Fruit fly (Drosophila melanogaster): Measurements from ENCODE around the gene RluA-2.
A peak's percentile ranks its signal among the peaks of the same experiment; 100 is the strongest.

Gene RluA-2

DNA sequence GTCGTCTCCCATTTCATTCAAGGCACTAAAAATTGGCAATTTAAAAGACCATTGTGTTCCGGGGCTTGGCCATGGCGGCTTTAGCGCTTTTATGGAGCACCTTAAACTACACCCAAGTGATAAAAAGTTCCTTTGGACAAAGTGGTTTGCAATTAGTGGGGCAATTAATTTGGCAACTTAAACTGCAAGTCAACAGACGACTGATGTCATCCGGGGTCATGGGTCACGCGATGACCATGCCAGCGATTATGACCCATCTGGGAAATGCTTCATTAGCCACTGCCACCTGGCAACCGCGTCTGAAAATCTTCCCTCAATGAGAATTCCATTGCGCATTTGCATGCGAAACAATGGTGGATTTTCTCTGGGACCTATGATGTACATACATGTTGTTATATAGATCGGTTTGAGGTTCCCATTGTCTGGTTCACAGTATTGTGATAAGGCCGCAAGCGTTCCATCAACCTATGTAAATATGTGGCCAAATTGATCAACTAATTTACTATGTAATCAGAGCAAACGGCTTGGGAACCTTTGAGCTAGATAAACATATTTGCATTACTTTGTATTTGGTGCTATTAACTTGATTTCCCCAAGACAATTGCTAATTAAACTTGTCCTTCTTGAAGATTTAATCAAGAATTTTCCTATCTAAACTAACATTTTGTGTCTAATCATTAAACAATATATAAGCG, 20.4 kb downstream of the RluA-2 start:
- no peak for TF ChIP-seq Mrtf (GFP tag; IDR thresholded peaks at IDR 0.05)
- no peak for TF ChIP-seq odd (GFP tag; optimal IDR thresholded peaks at IDR 0.05)
- TF ChIP-seq CG10366 (GFP tag; IDR thresholded peaks at IDR 0.05): no peak
- TF ChIP-seq ato (GFP tag; IDR thresholded peaks at IDR 0.05; ENCODE audit: partially characterized antibody): no peak
- peak; percentile 3 for TF ChIP-seq CG8359 (GFP tag; optimal IDR thresholded peaks at IDR 0.05; ENCODE audit: borderline replicate concordance)
- peak; percentile 23 for TF ChIP-seq CG8089 (GFP tag; optimal IDR thresholded peaks at IDR 0.05)
- peak; percentile 14 for TF ChIP-seq CG1792 (GFP tag; optimal IDR thresholded peaks at IDR 0.05)
- TF ChIP-seq CG33557 (GFP tag; optimal IDR thresholded peaks at IDR 0.05): peak; percentile 14
- peak; percentile 53 for TF ChIP-seq dmrt11E (tag; optimal IDR thresholded peaks at IDR 0.05)
- TF ChIP-seq CG7271 (tag; optimal IDR thresholded peaks at IDR 0.05): no peak
- no peak for TF ChIP-seq twi (tag; optimal IDR thresholded peaks at IDR 0.05)
- no peak for TF ChIP-seq grau (tag; optimal IDR thresholded peaks at IDR 0.05)
- TF ChIP-seq btn (GFP tag; optimal IDR thresholded peaks at IDR 0.05): no peak
- no peak for TF ChIP-seq bbx (GFP tag; IDR thresholded peaks at IDR 0.05; ENCODE audit: partially characterized antibody)
- peak; percentile 11 for TF ChIP-seq CG14710 (tag; optimal IDR thresholded peaks at IDR 0.05)
- TF ChIP-seq Side (GFP tag; optimal IDR thresholded peaks at IDR 0.05): no peak
- TF ChIP-seq CG6175 (GFP tag; IDR thresholded peaks at IDR 0.05): no peak
- peak; percentile 62 for TF ChIP-seq Xrp1 (GFP tag; IDR thresholded peaks at IDR 0.05)
- no peak for TF ChIP-seq CG18619 (GFP tag; optimal IDR thresholded peaks at IDR 0.05)
- TF ChIP-seq CG2875 (GFP tag; optimal IDR thresholded peaks at IDR 0.05): peak; percentile 48
- TF ChIP-seq ranshi (GFP tag; IDR thresholded peaks at IDR 0.05): no peak
- TF ChIP-seq ap (GFP tag; IDR thresholded peaks at IDR 0.05): no peak
- TF ChIP-seq CG7745 (tag; optimal IDR thresholded peaks at IDR 0.05): no peak
- TF ChIP-seq ftz-f1 (GFP tag; optimal IDR thresholded peaks at IDR 0.05): no peak
- peak; percentile 20 for TF ChIP-seq CG17359 (tag; optimal IDR thresholded peaks at IDR 0.05)
- TF ChIP-seq Spps (tag; optimal IDR thresholded peaks at IDR 0.05): peak; percentile 29
- TF ChIP-seq CG4730 (GFP tag; IDR thresholded peaks at IDR 0.05): no peak
- peak in 1 of 2 experiments; percentile 18 for TF ChIP-seq Pdp1 (GFP tag; optimal IDR thresholded peaks at IDR 0.05)
- TF ChIP-seq CG15696 (tag; optimal IDR thresholded peaks at IDR 0.05): peak; percentile 7
- TF ChIP-seq CHES-1-like (GFP tag; optimal IDR thresholded peaks at IDR 0.05): no peak
- no peak for TF ChIP-seq CG10147 (GFP tag; optimal IDR thresholded peaks at IDR 0.05)
- no peak for TF ChIP-seq Ptx1 (GFP tag; IDR thresholded peaks at IDR 0.05)
- TF ChIP-seq Asciz (GFP tag; optimal IDR thresholded peaks at IDR 0.05): peak; percentile 65
- TF ChIP-seq CG12071 (GFP tag; optimal IDR thresholded peaks at IDR 0.05): peak; percentile 12
- no peak for TF ChIP-seq CG13624 (GFP tag; optimal IDR thresholded peaks at IDR 0.05)
- TF ChIP-seq lab (GFP tag; optimal IDR thresholded peaks at IDR 0.05): no peak
- TF ChIP-seq CG6254 (GFP tag; optimal IDR thresholded peaks at IDR 0.05): no peak
- peak; percentile 63 for TF ChIP-seq CG3407 (GFP tag; optimal IDR thresholded peaks at IDR 0.05)
- TF ChIP-seq CG9727 (GFP tag; optimal IDR thresholded peaks at IDR 0.05): peak; percentile 23
- peak; percentile 20; the same call in 1 of the 3 replicates for TF ChIP-seq dysf (GFP tag; IDR thresholded peaks at IDR 0.05)
- no peak for TF ChIP-seq Fer3 (tag; optimal IDR thresholded peaks at IDR 0.05)
- TF ChIP-seq CG2678 (tag; optimal IDR thresholded peaks at IDR 0.05): peak; percentile 10
- peak; percentile 63 for TF ChIP-seq CG1603 (tag; optimal IDR thresholded peaks at IDR 0.05)
- no peak for TF ChIP-seq lov (optimal IDR thresholded peaks at IDR 0.05)
- TF ChIP-seq lov (GFP tag; IDR thresholded peaks at IDR 0.05): no peak
- TF ChIP-seq PHDP (tag; optimal IDR thresholded peaks at IDR 0.05): peak; percentile 57
- TF ChIP-seq NFAT (GFP tag; IDR thresholded peaks at IDR 0.05): no peak
- TF ChIP-seq BtbVII (GFP tag; optimal IDR thresholded peaks at IDR 0.05): no peak
- TF ChIP-seq CG17568 (GFP tag; optimal IDR thresholded peaks at IDR 0.05): peak; percentile 16
